Worm (Caenorhabditis elegans) whole organism, midembryonic: ENCODE data around the gene srh-75.

Source experiments
- T22C8.4 ChIP-seq: fragments of 200-800 bp; sonication (Bioruptor generic); IDR thresholded peaks from 2 replicates; pipeline ENCODE4 v1.3.6; 2022; ENCODE audit warnings: missing genetic modification characterization, missing compliant biosample characterization
- tab-1 ChIP-seq: fragments of 200-800 bp; sonication (Bioruptor generic); IDR thresholded peaks from 2 replicates; pipeline ENCODE4 v1.3.6; 2022; ENCODE audit warnings: missing genetic modification characterization, missing compliant biosample characterization
- ztf-23 ChIP-seq: fragments of 200-800 bp; sonication (Bioruptor generic); IDR thresholded peaks from 2 replicates; pipeline ENCODE4 v1.3.6; 2022; ENCODE audit warnings: missing genetic modification reagents, missing genetic modification characterization, missing compliant biosample characterization
- ztf-29 ChIP-seq: fragments of 200-800 bp; sonication (Bioruptor generic); IDR thresholded peaks from 2 replicates; pipeline ENCODE4 v1.3.6; 2022; ENCODE audit warnings: missing genetic modification reagents, missing genetic modification characterization, missing compliant biosample characterization

ce11 chrV:11056484-11056883, 459 bp downstream of the srh-75 start:
- TF ChIP-seq tab-1 (GFP tag; lab: Robert Waterston, UW) (no peak), ztf-23 (GFP tag; lab: Robert Waterston, UW) (no peak), ztf-29 (GFP tag; lab: Robert Waterston, UW) (no peak), T22C8.4 (GFP tag; lab: Robert Waterston, UW) (no peak)
